Worm (Caenorhabditis elegans): Measurements from ENCODE around the gene shk-1.

- TF ChIP-seq nhr-90 (tag; optimal IDR thresholded peaks at IDR 0.05) = peak; percentile 35
- no peak for TF ChIP-seq ets-4 (GFP tag; optimal IDR thresholded peaks at IDR 0.05)
- TF ChIP-seq pha-4 (tag; optimal IDR thresholded peaks at IDR 0.05) = no peak
- no peak for TF ChIP-seq attf-6 (GFP tag; IDR thresholded peaks at IDR 0.05)
- TF ChIP-seq him-1 (tag; optimal IDR thresholded peaks at IDR 0.05) = peak; percentile 32
- no peak for TF ChIP-seq egrh-3 (GFP tag; IDR thresholded peaks at IDR 0.05)
- no peak for TF ChIP-seq attf-3 (GFP tag; conservative IDR thresholded peaks at IDR 0.05)
Measured at ce11 chrII:9713083-9713482, 44.9 kb upstream of the shk-1 start.
